Worm (Caenorhabditis elegans): ENCODE data around the gene T28A11.3.

The T28A11.3 gene

DNA sequence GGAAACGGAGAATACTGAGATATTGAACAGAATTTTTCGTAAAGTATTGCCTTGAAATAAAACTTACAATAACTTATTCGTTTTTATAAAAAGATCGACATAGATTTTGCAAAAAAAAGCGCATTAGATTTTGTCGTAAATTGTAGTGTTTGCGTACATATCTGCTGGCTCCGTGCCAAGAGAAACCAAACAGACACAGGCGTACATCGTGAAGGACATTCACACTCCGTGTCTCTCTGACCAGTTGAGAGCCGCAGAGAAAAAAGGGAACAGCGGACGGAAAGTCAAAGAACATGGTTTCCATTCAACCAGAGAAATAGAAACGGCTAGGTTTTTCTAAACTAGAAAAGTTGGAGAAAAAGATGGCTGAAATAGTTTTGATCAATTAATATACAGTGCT, 40.2 kb downstream of the T28A11.3 start, which contains the start of gene arrd-19:
Gene arrd-19 (minus strand): TSS at position 209 of the 400 bp plus-strand sequence.
- TF ChIP-seq elt-3 (tag; optimal IDR thresholded peaks at IDR 0.05) (peak in 1 of 3 experiments; percentile 39), sea-2 (GFP tag; optimal IDR thresholded peaks at IDR 0.05) (no peak), nhr-28 (tag; optimal IDR thresholded peaks at IDR 0.05) (no peak), lin-15B (tag; optimal IDR thresholded peaks at IDR 0.05) (peak; percentile 70), ceh-82 (tag; optimal IDR thresholded peaks at IDR 0.05) (no peak), unc-39 (tag; optimal IDR thresholded peaks at IDR 0.05) (no peak), eor-1 (tag; optimal IDR thresholded peaks at IDR 0.05) (no peak), jun-1 (tag; optimal IDR thresholded peaks at IDR 0.05) (peak; percentile 13), nhr-77 (tag; optimal IDR thresholded peaks at IDR 0.05) (no peak), unc-62 (GFP tag; optimal IDR thresholded peaks at IDR 0.05) (no peak), nhr-43 (tag; optimal IDR thresholded peaks at IDR 0.05; ENCODE audit: poor library complexity, severe bottlenecking) (peak; percentile 72), zag-1 (tag; optimal IDR thresholded peaks at IDR 0.05) (no peak), pqm-1 (tag; optimal IDR thresholded peaks at IDR 0.05) (peak; percentile 11), fkh-10 (GFP tag; optimal IDR thresholded peaks at IDR 0.05) (no peak), elt-1 (tag; optimal IDR thresholded peaks at IDR 0.05) (no peak), ZK546.5 (tag; optimal IDR thresholded peaks at IDR 0.05) (no peak), mdl-1 (tag; optimal IDR thresholded peaks at IDR 0.05) (no peak), daf-12 (tag; optimal IDR thresholded peaks at IDR 0.05) (no peak), ceh-9 (tag; optimal IDR thresholded peaks at IDR 0.05) (no peak), fkh-2 (tag; optimal IDR thresholded peaks at IDR 0.05) (no peak), R02D3.7 (tag; optimal IDR thresholded peaks at IDR 0.05) (no peak), nhr-23 (tag; optimal IDR thresholded peaks at IDR 0.05) (peak; percentile 85), aly-2 (tag; optimal IDR thresholded peaks at IDR 0.05) (no peak), tbx-2 (tag; optimal IDR thresholded peaks at IDR 0.05) (peak; percentile 38), nhr-67 (tag; optimal IDR thresholded peaks at IDR 0.05) (no peak), snpc-4 (tag; optimal IDR thresholded peaks at IDR 0.05) (peak; percentile 45), egl-27 (tag; optimal IDR thresholded peaks at IDR 0.05) (no peak), ceh-16 (tag; optimal IDR thresholded peaks at IDR 0.05) (no peak), nhr-11 (tag; optimal IDR thresholded peaks at IDR 0.05) (no peak), nhr-25 (tag; optimal IDR thresholded peaks at IDR 0.05) (peak; percentile 92), nhr-12 (tag; optimal IDR thresholded peaks at IDR 0.05) (no peak), ceh-28 (tag; optimal IDR thresholded peaks at IDR 0.05) (peak; percentile 52), lsy-12 (tag; optimal IDR thresholded peaks at IDR 0.05) (no peak), hmg-11 (tag; optimal IDR thresholded peaks at IDR 0.05) (peak; percentile 84), elt-2 (tag; optimal IDR thresholded peaks at IDR 0.05) (peak; percentile 46), lin-39 (tag; optimal IDR thresholded peaks at IDR 0.05) (peak; percentile 60), ztf-11 (tag; optimal IDR thresholded peaks at IDR 0.05) (no peak), nfya-1 (tag; optimal IDR thresholded peaks at IDR 0.05; ENCODE audit: insufficient read depth) (peak; percentile 83), pha-4 (tag; optimal IDR thresholded peaks at IDR 0.05) (peak; percentile 89), egl-5 (tag; optimal IDR thresholded peaks at IDR 0.05) (peak; percentile 75), nhr-76 (tag; optimal IDR thresholded peaks at IDR 0.05) (no peak), skn-1 (tag; optimal IDR thresholded peaks at IDR 0.05) (no peak), ama-1 (optimal IDR thresholded peaks at IDR 0.05) (no peak), ztf-4 (tag; optimal IDR thresholded peaks at IDR 0.05) (no peak), nhr-237 (tag; optimal IDR thresholded peaks at IDR 0.05) (no peak), fos-1 (tag; optimal IDR thresholded peaks at IDR 0.05) (no peak), mml-1 (tag; optimal IDR thresholded peaks at IDR 0.05) (no peak)

DNA sequence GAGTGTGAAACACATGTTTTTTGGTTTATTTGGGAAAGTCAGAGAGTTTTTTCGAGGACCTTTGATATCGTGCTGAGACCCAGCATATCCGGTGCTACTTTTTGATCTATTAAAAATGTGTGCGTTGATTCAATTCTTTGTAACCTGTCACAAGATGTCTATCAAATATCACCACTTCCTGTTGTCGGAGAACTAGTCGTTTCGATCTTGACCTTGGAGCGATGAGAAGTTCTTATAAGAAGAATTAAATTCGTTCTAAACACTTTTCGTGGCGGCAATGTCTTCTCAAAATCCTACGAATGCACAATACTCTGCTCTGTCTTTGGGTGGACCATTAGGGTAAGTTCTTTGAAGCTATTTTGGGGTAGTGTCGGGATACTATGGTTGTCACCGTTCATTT, 41.0 kb downstream of the T28A11.3 start, which contains the start of gene F35F10.1:
Gene F35F10.1 (plus strand): TSS at position 200 of the 400 bp plus-strand sequence.
- TF ChIP-seq pha-4 (tag; optimal IDR thresholded peaks at IDR 0.05) (no peak), nhr-237 (tag; optimal IDR thresholded peaks at IDR 0.05) (no peak), zag-1 (tag; optimal IDR thresholded peaks at IDR 0.05) (no peak), skn-1 (tag; optimal IDR thresholded peaks at IDR 0.05) (no peak), lsy-12 (tag; optimal IDR thresholded peaks at IDR 0.05) (no peak), ceh-9 (tag; optimal IDR thresholded peaks at IDR 0.05) (no peak), nhr-11 (tag; optimal IDR thresholded peaks at IDR 0.05) (no peak), fkh-2 (tag; optimal IDR thresholded peaks at IDR 0.05) (no peak), mdl-1 (tag; optimal IDR thresholded peaks at IDR 0.05) (no peak), daf-12 (tag; optimal IDR thresholded peaks at IDR 0.05) (no peak), ceh-82 (tag; optimal IDR thresholded peaks at IDR 0.05) (no peak), nhr-43 (tag; optimal IDR thresholded peaks at IDR 0.05; ENCODE audit: poor library complexity, severe bottlenecking) (no peak), unc-39 (tag; optimal IDR thresholded peaks at IDR 0.05) (no peak), lin-39 (tag; optimal IDR thresholded peaks at IDR 0.05) (no peak), nhr-28 (tag; optimal IDR thresholded peaks at IDR 0.05) (no peak), elt-3 (tag; optimal IDR thresholded peaks at IDR 0.05) (no peak)

All from whole organism, L3 larva.